Worm (Caenorhabditis elegans) whole organism, mixed stage, embryonic: Measurements from ENCODE around the gene his-31.
"Not testable (repeated sequence)": the region's sequence is repeated elsewhere in the genome, so short reads cannot be mapped to it uniquely, and the experiment has no call there.

Source experiments
- bed-3 ChIP-seq: fragments of 200-800 bp; sonication (Bioruptor generic); optimal IDR thresholded peaks from 3 replicates; lab custom pipeline; 2018; ENCODE audit warnings: mild to moderate bottlenecking, missing genetic modification characterization, moderate library complexity, missing compliant biosample characterization
- blmp-1 ChIP-seq: fragments of 150-350 bp; optimal IDR thresholded peaks from 2 replicates; lab custom pipeline; 2014; ENCODE audit warnings: missing biosample characterization, missing genetic modification characterization
- ceh-39 ChIP-seq: fragments of 150-350 bp; optimal IDR thresholded peaks from 2 replicates; lab custom pipeline; 2014; ENCODE audit warnings: missing biosample characterization, missing genetic modification characterization
- ceh-43 ChIP-seq: fragments of 200-800 bp; sonication (Bioruptor generic); optimal IDR thresholded peaks from 2 replicates; lab custom pipeline; 2018; ENCODE audit warnings: mild to moderate bottlenecking, missing genetic modification characterization, moderate library complexity, missing compliant biosample characterization
- ceh-83 ChIP-seq: fragments of 200-800 bp; sonication (Bioruptor generic); optimal IDR thresholded peaks from 2 replicates; lab custom pipeline; 2018; ENCODE audit warnings: mild to moderate bottlenecking, missing genetic modification characterization, missing compliant biosample characterization
- ces-1 ChIP-seq: fragments of 150-350 bp; optimal IDR thresholded peaks from 2 replicates; lab custom pipeline; 2014; ENCODE audit warnings: missing biosample characterization, missing genetic modification reagents, missing genetic modification characterization
- elt-1 ChIP-seq: sonication (generic microtip); optimal IDR thresholded peaks from 2 replicates; lab custom pipeline; 2017; ENCODE audit warnings: missing genetic modification characterization, mild to moderate bottlenecking, missing compliant biosample characterization, antibody characterized with exemption, moderate library complexity, borderline replicate concordance; ENCODE audit not compliant: insufficient read depth
- flh-1 ChIP-seq: fragments of 200-800 bp; sonication (Bioruptor generic); optimal IDR thresholded peaks from 2 replicates; lab custom pipeline; 2018; ENCODE audit warnings: mild to moderate bottlenecking, missing genetic modification characterization, moderate library complexity, missing compliant biosample characterization
- ham-2 ChIP-seq: fragments of 200-800 bp; sonication (Bioruptor generic); optimal IDR thresholded peaks from 2 replicates; lab custom pipeline; 2018; ENCODE audit warnings: mild to moderate bottlenecking, missing genetic modification characterization, missing compliant biosample characterization
- hlh-1 ChIP-seq: fragments of 150-350 bp; optimal IDR thresholded peaks from 2 replicates; lab custom pipeline; 2014; ENCODE audit warnings: missing biosample characterization, missing genetic modification reagents, missing genetic modification characterization
- lin-13 ChIP-seq: fragments of 150-350 bp; optimal IDR thresholded peaks from 2 replicates; lab custom pipeline; 2014; ENCODE audit warnings: missing biosample characterization, missing genetic modification characterization
- lsy-2 ChIP-seq: fragments of 150-350 bp; optimal IDR thresholded peaks from 2 replicates; lab custom pipeline; 2014; ENCODE audit warnings: missing biosample characterization, missing genetic modification characterization
- mab-5 ChIP-seq: fragments of 150-350 bp; optimal IDR thresholded peaks from 2 replicates; lab custom pipeline; 2014; ENCODE audit warnings: missing biosample characterization, missing genetic modification characterization
- mep-1 ChIP-seq: fragments of 150-350 bp; optimal IDR thresholded peaks from 2 replicates; lab custom pipeline; 2017; ENCODE audit warnings: missing biosample characterization, missing genetic modification reagents, missing genetic modification characterization, inconsistent platforms
- mls-2 ChIP-seq: sonication (generic microtip); optimal IDR thresholded peaks from 2 replicates; lab custom pipeline; 2016; ENCODE audit warnings: mild to moderate bottlenecking, missing genetic modification characterization, moderate library complexity, missing compliant biosample characterization
- nhr-12 ChIP-seq: fragments of 150-350 bp; optimal IDR thresholded peaks from 2 replicates; lab custom pipeline; 2014; ENCODE audit warnings: missing biosample characterization, missing genetic modification characterization
- nhr-237 ChIP-seq: fragments of 150-350 bp; optimal IDR thresholded peaks from 2 replicates; lab custom pipeline; 2014; ENCODE audit warnings: missing biosample characterization, missing genetic modification characterization
- nhr-28 ChIP-seq: fragments of 150-350 bp; optimal IDR thresholded peaks from 2 replicates; lab custom pipeline; 2014; ENCODE audit warnings: missing biosample characterization, missing genetic modification characterization
- nhr-76 ChIP-seq: sonication (generic microtip); optimal IDR thresholded peaks from 2 replicates; lab custom pipeline; 2017; ENCODE audit warnings: missing biosample characterization, missing genetic modification characterization
- sem-2 ChIP-seq: fragments of 200-800 bp; sonication (Bioruptor generic); optimal IDR thresholded peaks from 2 replicates; lab custom pipeline; 2018; ENCODE audit warnings: mild to moderate bottlenecking, missing genetic modification characterization, missing compliant biosample characterization
- snpc-4 ChIP-seq: fragments of 150-350 bp; optimal IDR thresholded peaks from 2 replicates; lab custom pipeline; 2014; ENCODE audit warnings: missing biosample characterization, missing genetic modification characterization
- unc-120 ChIP-seq: sonication (generic microtip); optimal IDR thresholded peaks from 2 replicates; lab custom pipeline; 2017; ENCODE audit warnings: missing genetic modification characterization, missing compliant biosample characterization; ENCODE audit not compliant: poor library complexity, severe bottlenecking
- unc-39 ChIP-seq: fragments of 150-350 bp; optimal IDR thresholded peaks from 2 replicates; lab custom pipeline; 2014; ENCODE audit warnings: missing biosample characterization, missing genetic modification characterization
- unc-62 ChIP-seq: fragments of 150-350 bp; optimal IDR thresholded peaks from 2 replicates; lab custom pipeline; 2014; ENCODE audit warnings: missing biosample characterization, missing genetic modification reagents, missing genetic modification characterization
- zip-8 ChIP-seq: fragments of 150-350 bp; optimal IDR thresholded peaks from 2 replicates; lab custom pipeline; 2014; ENCODE audit warnings: missing biosample characterization, missing genetic modification characterization
- ztf-11 ChIP-seq: fragments of 150-350 bp; optimal IDR thresholded peaks from 2 replicates; lab custom pipeline; 2014; ENCODE audit warnings: missing biosample characterization, missing genetic modification characterization

The his-31 gene

DNA sequence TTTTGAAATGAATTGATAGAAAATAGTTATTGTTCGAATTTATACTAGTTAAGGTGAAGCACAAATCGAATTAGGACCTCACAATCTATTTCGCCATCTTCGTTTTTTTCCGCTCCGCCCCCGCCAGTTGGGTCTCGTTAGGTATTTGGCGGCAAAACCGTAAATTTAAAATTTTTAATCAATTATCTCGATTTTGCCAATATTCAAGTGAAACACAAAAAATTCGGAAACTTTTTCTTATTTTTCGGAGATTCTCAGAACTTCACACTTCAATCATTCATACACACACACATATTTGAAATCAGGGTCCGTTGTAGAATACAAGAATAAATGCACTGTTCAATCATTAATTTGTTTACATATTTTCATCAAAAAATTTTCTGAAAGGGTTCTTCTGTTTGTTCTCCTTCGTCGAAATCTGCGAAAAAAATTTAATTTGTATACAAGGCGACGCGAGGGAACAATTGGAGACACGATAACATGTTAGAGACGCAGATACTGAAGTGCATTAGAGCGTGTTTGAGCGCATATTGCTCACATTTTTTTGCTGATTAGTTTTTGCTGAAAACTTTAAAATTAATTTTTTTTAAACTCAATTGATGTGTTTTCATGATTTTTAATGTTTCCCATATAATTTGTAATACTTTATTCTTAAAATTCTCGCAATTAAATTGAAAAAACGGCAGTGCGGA lies 26.1 kb upstream of the his-31 start, which contains the start of gene D2096.5:
Gene D2096.5, minus strand, starts transcription at position 51 of the 692 bp plus-strand sequence.
- TF ChIP-seq ham-2 (GFP tag; lab: Kevin White, UChicago) (no peak), ceh-83 (GFP tag; lab: Kevin White, UChicago) (no peak), mep-1 (tag; lab: Kevin White, UChicago) (peak; percentile 27), ces-1 (peak; percentile 89), blmp-1 (tag; lab: Kevin White, UChicago) (no peak), nhr-237 (tag; lab: Kevin White, UChicago) (peak; percentile 2)

DNA sequence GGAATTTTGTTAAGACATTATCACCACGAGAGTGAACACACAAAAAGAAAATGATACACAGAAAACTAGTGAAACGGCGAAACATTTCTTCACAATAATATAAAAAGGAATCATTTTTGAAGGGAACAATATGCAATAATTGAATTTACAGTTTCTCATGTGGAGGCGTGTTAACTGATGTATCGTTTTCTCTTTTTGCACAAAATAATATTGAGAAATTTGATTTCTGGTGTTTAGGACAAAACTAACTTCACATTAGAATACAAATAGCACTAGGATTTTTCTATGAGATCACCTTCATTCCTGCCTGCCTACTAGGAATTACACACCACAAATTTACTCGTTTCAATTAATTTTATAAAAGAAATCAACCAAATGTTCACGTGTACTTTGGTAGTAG lies 24.7 kb upstream of the his-31 start, which contains the start of gene D2096.13:
Gene D2096.13, minus strand, starts transcription at position 101 of the 400 bp plus-strand sequence.
- TF ChIP-seq unc-120 (tag; lab: Kevin White, UChicago) (no peak), nhr-12 (tag; lab: Kevin White, UChicago) (no peak), lsy-2 (tag; lab: Kevin White, UChicago) (no peak), flh-1 (GFP tag; lab: Kevin White, UChicago) (no peak), zip-8 (tag; lab: Kevin White, UChicago) (no peak), hlh-1 (tag; lab: Kevin White, UChicago) (no peak), sem-2 (GFP tag; lab: Kevin White, UChicago) (no peak), ceh-39 (tag; lab: Kevin White, UChicago) (no peak), snpc-4 (no peak), mab-5 (no peak), lin-13 (no peak), ceh-43 (GFP tag; lab: Kevin White, UChicago) (no peak), nhr-76 (tag; lab: Kevin White, UChicago) (no peak), mls-2 (tag; lab: Kevin White, UChicago) (no peak), unc-62 (no peak), elt-1 (no peak), mep-1 (tag; lab: Kevin White, UChicago) (no peak), blmp-1 (tag; lab: Kevin White, UChicago) (no peak), nhr-28 (tag; lab: Kevin White, UChicago) (no peak)

DNA sequence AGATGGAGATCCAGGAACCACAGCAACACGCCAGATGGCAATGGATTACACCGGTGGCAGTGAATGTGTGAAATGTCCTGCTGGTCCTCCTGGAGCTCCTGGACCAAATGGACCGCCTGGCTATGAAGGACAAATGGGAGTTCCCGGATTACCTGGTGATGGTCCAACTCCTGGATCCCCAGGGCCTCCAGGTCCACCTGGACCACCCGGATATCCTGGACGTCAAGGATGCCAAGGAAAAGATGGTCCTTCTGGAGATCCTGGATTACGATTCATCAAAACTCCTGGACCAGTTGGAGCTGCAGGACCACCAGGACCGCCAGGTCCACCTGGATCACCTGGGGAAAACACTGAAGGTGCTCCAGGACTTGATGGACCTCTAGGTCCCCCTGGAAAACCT lies 23.5 kb upstream of the his-31 start:
- TF ChIP-seq unc-120 (tag; lab: Kevin White, UChicago): no peak
- no peak for TF ChIP-seq unc-39 (tag; lab: Kevin White, UChicago)
- TF ChIP-seq mls-2 (tag; lab: Kevin White, UChicago): no peak
- TF ChIP-seq nhr-76 (tag; lab: Kevin White, UChicago): no peak
- no peak for TF ChIP-seq zip-8 (tag; lab: Kevin White, UChicago)
- TF ChIP-seq mab-5: no peak
- no peak for TF ChIP-seq bed-3 (GFP tag; lab: Kevin White, UChicago)
- TF ChIP-seq ces-1: no peak
- TF ChIP-seq lin-13: no peak
- no peak for TF ChIP-seq flh-1 (GFP tag; lab: Kevin White, UChicago)
- TF ChIP-seq blmp-1 (tag; lab: Kevin White, UChicago): no peak
- TF ChIP-seq nhr-28 (tag; lab: Kevin White, UChicago): no peak

DNA sequence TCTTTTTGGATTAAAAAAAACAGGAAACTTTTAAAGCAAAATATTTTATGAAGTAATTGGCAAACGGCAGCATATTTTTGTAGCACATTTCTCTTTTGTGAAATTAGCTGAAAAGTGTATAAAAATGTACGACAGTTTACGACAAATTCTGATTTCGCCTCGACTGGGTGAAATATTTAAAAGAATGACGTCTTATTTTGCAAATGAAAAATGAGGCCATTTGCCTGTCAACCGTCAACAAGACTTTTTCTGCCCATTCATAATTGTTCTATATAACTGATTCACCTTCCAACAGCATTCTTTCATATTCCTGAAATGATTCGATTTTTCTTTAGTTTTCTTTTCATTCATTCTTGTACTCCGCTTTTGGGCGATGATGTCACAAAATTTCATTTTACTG lies 21.8 kb upstream of the his-31 start, which contains the start of the genes F17E9.2 and col-116:
Gene F17E9.2, plus strand, starts transcription at position 301 of the 400 bp plus-strand sequence.
Gene col-116, plus strand, starts transcription at position 315 of the 400 bp plus-strand sequence.
- TF ChIP-seq elt-1: no peak
- TF ChIP-seq mls-2 (tag; lab: Kevin White, UChicago): no peak

DNA sequence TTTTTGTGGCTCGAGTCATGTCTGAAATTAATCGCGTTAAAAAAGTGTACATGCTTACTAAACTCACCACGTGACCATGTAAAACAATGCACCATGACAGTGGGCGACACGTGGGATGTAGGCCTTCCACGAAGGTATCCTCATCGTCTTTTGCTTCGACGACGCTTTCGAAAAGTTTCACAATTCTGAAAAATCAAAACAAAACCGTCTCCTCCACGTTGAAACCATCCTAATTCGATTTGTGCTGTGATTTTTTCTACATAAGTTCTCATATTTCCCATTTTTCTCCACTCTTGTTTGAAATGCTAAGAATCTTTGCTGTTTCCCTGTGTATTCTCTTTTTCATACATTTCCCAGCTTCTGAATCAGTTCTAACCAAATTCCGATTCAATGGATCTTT lies 20.8 kb upstream of the his-31 start, which contains the start of gene F17E9.3:
Gene F17E9.3, plus strand, starts transcription at position 301 of the 400 bp plus-strand sequence.
- TF ChIP-seq mab-5: no peak
- TF ChIP-seq, all 35 proteins: peak for 0

DNA sequence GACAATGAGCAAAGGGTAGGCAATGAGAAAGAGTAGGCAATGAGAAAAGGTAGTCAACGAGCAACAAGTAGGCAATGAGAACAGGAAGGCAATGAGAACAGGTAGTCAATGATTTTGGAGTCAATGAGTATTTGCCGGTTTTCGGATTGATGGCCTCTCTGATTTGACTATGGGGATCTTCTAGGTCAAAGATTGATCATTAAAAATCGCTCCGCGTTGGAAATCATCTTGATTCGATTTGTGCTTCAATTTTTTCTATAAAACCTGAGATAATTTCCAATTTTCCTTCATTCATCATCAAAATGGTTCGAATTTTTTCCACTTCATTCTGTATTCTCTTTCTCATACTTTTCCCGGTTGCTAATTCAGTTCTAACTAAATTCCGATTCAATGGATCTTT lies 18.3 kb upstream of the his-31 start, which contains the start of gene F17E9.16:
Gene F17E9.16, plus strand, starts transcription at position 301 of the 400 bp plus-strand sequence.
- TF ChIP-seq ceh-43 (GFP tag; lab: Kevin White, UChicago); ceh-83 (GFP tag; lab: Kevin White, UChicago); ztf-11 (tag; lab: Kevin White, UChicago): not testable (repeated sequence)
